Fruit fly (Drosophila melanogaster): Measurements from ENCODE around the gene Wnk.
A peak's percentile ranks its signal among the peaks of the same experiment; 100 is the strongest.

The Wnk gene

DNA sequence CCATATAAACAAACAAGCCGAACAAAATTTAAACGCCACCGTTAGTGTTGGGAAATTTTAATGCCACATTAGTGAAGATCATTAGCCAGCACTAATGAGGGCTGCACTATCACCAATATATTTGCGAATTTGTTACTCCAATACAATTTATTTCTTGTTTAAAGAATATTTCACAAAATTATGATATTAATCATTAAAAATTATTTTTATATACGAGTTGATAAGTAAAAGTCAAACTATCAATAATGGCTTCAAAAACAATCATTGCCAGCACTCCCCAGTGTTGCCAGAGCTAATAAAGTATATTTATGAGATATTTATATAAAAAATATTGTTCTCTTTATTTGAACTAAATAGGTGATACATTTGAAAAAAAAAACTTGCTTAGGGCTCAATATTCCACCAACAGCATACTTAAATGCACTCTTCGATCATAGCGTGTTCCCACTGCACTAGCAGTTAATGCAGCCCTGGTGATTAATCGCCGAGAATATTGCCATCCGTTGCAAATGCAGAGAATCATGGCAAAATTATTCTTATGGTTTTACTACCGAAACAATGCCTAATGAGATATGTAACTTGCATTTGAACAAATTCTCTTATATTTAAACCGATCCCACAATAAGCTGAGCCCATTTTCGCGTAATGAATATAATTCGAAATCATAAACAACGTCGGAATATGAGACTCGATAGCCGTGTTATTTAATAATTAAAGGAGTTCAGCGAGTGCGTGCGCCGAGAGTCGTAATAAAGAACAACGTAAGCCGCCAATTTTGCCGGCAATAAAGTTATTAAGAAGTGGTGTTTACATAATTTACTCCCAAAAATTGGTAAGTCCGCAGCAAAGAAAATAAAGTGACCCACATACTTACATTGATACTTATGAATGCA is 38.7 kb downstream of the Wnk start, which contains the start of the genes SAK and Cdk12 (continued):
- 0 out of 3 replicates have a peak, but pooled peaks have one; percentile 46 for TF ChIP-seq CG2199 (GFP tag; IDR thresholded peaks at IDR 0.05)
- peak; percentile 47 for TF ChIP-seq chn (GFP tag; optimal IDR thresholded peaks at IDR 0.05)
- TF ChIP-seq ci (GFP tag; IDR thresholded peaks at IDR 0.05) = peak; percentile 74; the same call in 2 of the 3 replicates
- peak; percentile 19 for TF ChIP-seq maf-S (GFP tag; optimal IDR thresholded peaks at IDR 0.05)
- TF ChIP-seq Taf1 (GFP tag; IDR thresholded peaks at IDR 0.05) = peak; percentile 77; the same call in 1 of the 2 replicates
- no peak for TF ChIP-seq sim (GFP tag; IDR thresholded peaks at IDR 0.05)
- peak; percentile 74 for TF ChIP-seq CG11723 (GFP tag; optimal IDR thresholded peaks at IDR 0.05)
- TF ChIP-seq zfh2 (GFP tag; optimal IDR thresholded peaks at IDR 0.05) = peak; percentile 81
- TF ChIP-seq gro (GFP tag; optimal IDR thresholded peaks at IDR 0.05) = no peak
- TF ChIP-seq unc-4 (GFP tag; IDR thresholded peaks at IDR 0.05; ENCODE audit: partially characterized antibody) = peak; percentile 37; the same call in 1 of the 2 replicates
- peak; percentile 21; the same call in 1 of the 2 replicates for TF ChIP-seq dimm (GFP tag; IDR thresholded peaks at IDR 0.05)
- TF ChIP-seq CG11085 (GFP tag; IDR thresholded peaks at IDR 0.05) = peak; percentile 81
- peak; percentile 77 for TF ChIP-seq mam (GFP tag; optimal IDR thresholded peaks at IDR 0.05)
- peak; percentile 77 for TF ChIP-seq Elba2 (GFP tag; optimal IDR thresholded peaks at IDR 0.05)
- peak; percentile 55 for TF ChIP-seq CG8359 (GFP tag; optimal IDR thresholded peaks at IDR 0.05; ENCODE audit: borderline replicate concordance)
- peak; percentile 74 for TF ChIP-seq Dp (GFP tag; optimal IDR thresholded peaks at IDR 0.05)
- peak; percentile 83 for TF ChIP-seq kay (GFP tag; optimal IDR thresholded peaks at IDR 0.05)
- TF ChIP-seq jumu (GFP tag; optimal IDR thresholded peaks at IDR 0.05) = peak; percentile 59
- TF ChIP-seq ap (GFP tag; IDR thresholded peaks at IDR 0.05) = 0 out of 2 replicates have a peak, but pooled peaks have one; percentile 59
- peak; percentile 83 for TF ChIP-seq sob (GFP tag; IDR thresholded peaks at IDR 0.05)
- TF ChIP-seq CG4404 (GFP tag; IDR thresholded peaks at IDR 0.05) = peak; percentile 75
- TF ChIP-seq sima (GFP tag; optimal IDR thresholded peaks at IDR 0.05) = no peak
- peak; percentile 74; the same call in 2 of the 3 replicates for TF ChIP-seq zfh1 (GFP tag; IDR thresholded peaks at IDR 0.05)
- TF ChIP-seq CG2116 (GFP tag; optimal IDR thresholded peaks at IDR 0.05) = peak; percentile 74
- TF ChIP-seq CG6813 (GFP tag; optimal IDR thresholded peaks at IDR 0.05) = peak; percentile 42
- no peak for TF ChIP-seq usp (GFP tag; optimal IDR thresholded peaks at IDR 0.05)
- TF ChIP-seq sisA (GFP tag; IDR thresholded peaks at IDR 0.05) = peak; percentile 86
- TF ChIP-seq tgo (GFP tag; IDR thresholded peaks at IDR 0.05) = peak; percentile 77
- TF ChIP-seq crp (GFP tag; optimal IDR thresholded peaks at IDR 0.05) = peak in 1 of 2 experiments; percentile 33
- peak in 1 of 2 experiments; percentile 66 for TF ChIP-seq Eip74EF (GFP tag; optimal IDR thresholded peaks at IDR 0.05)
- peak; percentile 86 for TF ChIP-seq Chrac-16 (GFP tag; optimal IDR thresholded peaks at IDR 0.05)
- TF ChIP-seq Awh (GFP tag; IDR thresholded peaks at IDR 0.05) = peak; percentile 70
- TF ChIP-seq tx (GFP tag; optimal IDR thresholded peaks at IDR 0.05) = peak; percentile 49
- TF ChIP-seq Lpt (GFP tag; optimal IDR thresholded peaks at IDR 0.05) = no peak
- no peak for TF ChIP-seq CG14965 (GFP tag; optimal IDR thresholded peaks at IDR 0.05; ENCODE audit: borderline replicate concordance)
- TF ChIP-seq CG7963 (GFP tag; IDR thresholded peaks at IDR 0.05; ENCODE audit: partially characterized antibody) = 0 out of 3 replicates have a peak, but pooled peaks have one; percentile 32
- TF ChIP-seq CG7786 (GFP tag; optimal IDR thresholded peaks at IDR 0.05) = peak; percentile 65
- peak; percentile 28 for TF ChIP-seq chm (GFP tag; IDR thresholded peaks at IDR 0.05)
- TF ChIP-seq hth (optimal IDR thresholded peaks at IDR 0.05) = no peak
- 0 out of 3 replicates have a peak, but pooled peaks have one; percentile 38 for TF ChIP-seq CG14860 (GFP tag; IDR thresholded peaks at IDR 0.05; ENCODE audit: partially characterized antibody)
- TF ChIP-seq CG12236 (GFP tag; optimal IDR thresholded peaks at IDR 0.05) = no peak
- TF ChIP-seq CG7372 (GFP tag; IDR thresholded peaks at IDR 0.05) = peak; percentile 74
- peak; percentile 60 for TF ChIP-seq MBD-R2 (GFP tag; IDR thresholded peaks at IDR 0.05)
- no peak for TF ChIP-seq hkb (optimal IDR thresholded peaks at IDR 0.05)
- peak; percentile 79 for TF ChIP-seq hkb (GFP tag; IDR thresholded peaks at IDR 0.05)
- peak; percentile 84 for TF ChIP-seq Oli (tag; optimal IDR thresholded peaks at IDR 0.05)
- peak; percentile 37; the same call in 1 of the 3 replicates for TF ChIP-seq CG34224 (GFP tag; IDR thresholded peaks at IDR 0.05; ENCODE audit: partially characterized antibody)
- no peak for TF ChIP-seq NC2β (GFP tag; optimal IDR thresholded peaks at IDR 0.05)
- TF ChIP-seq repo (GFP tag; optimal IDR thresholded peaks at IDR 0.05) = no peak
